Worm (Caenorhabditis elegans): ENCODE measurements around the gene clec-174.

clec-174 gene

DNA sequence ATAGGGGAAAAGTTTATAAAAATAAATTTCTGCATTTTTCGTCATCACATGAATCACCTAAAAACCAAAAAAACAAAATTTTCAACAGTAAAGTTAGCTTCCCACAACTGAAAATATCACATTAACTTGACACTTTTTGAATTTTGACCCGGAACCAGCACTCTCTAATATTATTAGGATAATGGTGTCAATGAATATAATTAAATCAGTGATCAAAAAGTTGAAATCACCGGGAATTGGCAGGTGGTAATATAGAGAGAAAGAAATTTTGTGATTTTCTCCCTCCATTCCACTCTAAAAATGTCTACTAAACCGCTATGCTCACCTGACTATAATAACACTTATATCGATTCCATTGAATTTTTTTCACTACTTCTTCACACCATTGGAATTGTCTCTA is 38.0 kb upstream of the clec-174 start, which contains the start of gene srh-222:
Gene srh-222, plus strand, starts transcription at position 301 of the 400 bp plus-strand sequence.
- TF ChIP-seq daf-8 (GFP tag; IDR thresholded peaks at IDR 0.05) (no peak), nhr-48 (tag; optimal IDR thresholded peaks at IDR 0.05) (no peak), daf-19 (GFP tag; conservative IDR thresholded peaks at IDR 0.05) (no peak)

DNA sequence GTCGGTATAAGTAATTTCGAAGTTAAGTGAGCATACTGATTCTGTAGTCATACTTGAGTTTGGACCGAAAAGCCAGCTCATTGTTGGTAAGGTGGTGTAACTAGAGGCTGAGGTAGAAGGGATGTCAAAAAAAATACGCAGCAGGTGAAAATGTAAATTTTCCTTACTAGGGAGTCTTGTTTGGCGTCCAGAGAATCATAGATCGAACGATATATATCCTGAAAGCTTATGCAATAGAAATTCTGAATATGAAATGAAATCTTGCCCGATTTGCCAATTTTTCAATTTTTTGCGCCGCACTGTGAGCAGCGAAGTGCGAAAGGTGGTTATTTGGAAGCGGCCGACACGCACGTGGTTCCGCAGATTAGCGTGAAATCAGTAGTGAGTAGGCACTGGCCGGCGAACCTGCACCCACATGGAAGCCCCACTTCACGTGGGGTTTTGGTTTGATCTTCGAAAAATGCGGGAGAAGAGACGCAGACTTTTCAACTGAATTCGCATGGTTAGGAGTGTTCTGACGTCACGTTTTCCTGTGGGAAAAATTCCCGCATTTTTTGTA is 36.5 kb upstream of the clec-174 start, which contains the start of gene srh-220:
Gene srh-220, minus strand, starts transcription at position 51 of the 559 bp plus-strand sequence.
- TF ChIP-seq F26F4.8 (GFP tag; conservative IDR thresholded peaks at IDR 0.05) = 0 out of 2 replicates have a peak, but pooled peaks have one; percentile 51
- no peak for TF ChIP-seq set-16 (GFP tag; IDR thresholded peaks at IDR 0.05)

DNA sequence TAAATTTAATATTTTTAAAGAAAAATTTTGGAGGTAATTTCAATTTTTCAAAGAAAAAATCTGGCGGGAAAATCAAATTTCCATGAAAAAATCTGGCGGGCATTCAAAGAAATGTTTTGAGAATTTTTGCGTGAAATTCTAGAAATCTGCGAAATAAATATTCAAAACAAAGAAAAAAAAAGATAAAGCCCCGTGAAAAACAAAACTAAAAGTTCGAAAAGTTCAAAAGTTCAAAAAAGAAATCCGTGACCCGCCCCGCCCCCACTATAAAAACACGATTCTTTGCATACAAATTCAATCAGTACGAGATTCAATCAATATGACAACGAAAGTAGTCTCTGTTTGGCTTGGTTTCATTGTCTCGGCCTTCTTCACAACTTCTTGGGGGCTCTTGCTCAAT is 31.5 kb upstream of the clec-174 start, which contains the start of gene clec-79:
Gene clec-79, plus strand, starts transcription at position 301 of the 400 bp plus-strand sequence.
- TF ChIP-seq dmd-9 (GFP tag; IDR thresholded peaks at IDR 0.05) = no peak
- TF ChIP-seq D1046.2 (GFP tag; IDR thresholded peaks at IDR 0.05) = no peak
- no peak for TF ChIP-seq nhr-42 (GFP tag; IDR thresholded peaks at IDR 0.05)
- TF ChIP-seq nhr-10 (tag; optimal IDR thresholded peaks at IDR 0.05) = no peak
- no peak for TF ChIP-seq daf-12 (tag; optimal IDR thresholded peaks at IDR 0.05)
- no peak for TF ChIP-seq F26F4.8 (GFP tag; conservative IDR thresholded peaks at IDR 0.05)
- no peak for TF ChIP-seq lin-29 (GFP tag; IDR thresholded peaks at IDR 0.05)
- TF ChIP-seq ceh-28 (tag; optimal IDR thresholded peaks at IDR 0.05) = no peak
- TF ChIP-seq jun-1 (tag; optimal IDR thresholded peaks at IDR 0.05) = no peak
- no peak for TF ChIP-seq madf-5 (GFP tag; IDR thresholded peaks at IDR 0.05)
- no peak for TF ChIP-seq attf-4 (tag; optimal IDR thresholded peaks at IDR 0.05)
- TF ChIP-seq egl-43 (GFP tag; IDR thresholded peaks at IDR 0.05) = no peak
- TF ChIP-seq nhr-237 (tag; optimal IDR thresholded peaks at IDR 0.05) = no peak
- TF ChIP-seq ZK337.2 (GFP tag; IDR thresholded peaks at IDR 0.05) = no peak
- TF ChIP-seq snpc-1.2 (GFP tag; IDR thresholded peaks at IDR 0.05) = no peak
- TF ChIP-seq T26A8.4 (GFP tag; IDR thresholded peaks at IDR 0.05) = no peak
- TF ChIP-seq mep-1 (tag; optimal IDR thresholded peaks at IDR 0.05) = no peak
- no peak for TF ChIP-seq saeg-2 (GFP tag; IDR thresholded peaks at IDR 0.05)

DNA sequence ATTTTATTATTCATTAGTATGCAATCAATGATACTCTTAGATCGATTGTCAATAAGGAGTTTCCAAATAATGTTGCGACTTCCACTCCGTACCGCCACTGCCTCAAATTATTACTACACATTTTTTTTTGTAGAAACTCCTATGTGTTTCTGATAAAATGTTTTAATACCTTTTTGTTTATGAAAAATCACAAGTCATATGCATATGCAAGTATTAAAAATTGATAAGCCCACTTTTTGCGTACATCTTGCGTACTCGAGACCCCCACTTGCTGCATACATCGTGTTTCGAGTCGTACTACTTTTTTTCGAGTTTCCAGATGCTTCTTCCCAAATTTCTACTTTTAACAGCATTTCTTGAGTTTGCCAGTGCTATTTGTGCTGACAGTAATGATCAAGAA is 23.5 kb upstream of the clec-174 start, which contains the start of gene clec-76:
Gene clec-76, plus strand, starts transcription at position 234 of the 400 bp plus-strand sequence.
- TF ChIP-seq daf-16 (GFP tag; optimal IDR thresholded peaks at IDR 0.05) = no peak
- TF ChIP-seq daf-16 (tag; optimal IDR thresholded peaks at IDR 0.05) = peak; percentile 51
- peak; percentile 74 for TF ChIP-seq nhr-28 (tag; optimal IDR thresholded peaks at IDR 0.05)
- peak; percentile 58 for TF ChIP-seq nhr-77 (tag; optimal IDR thresholded peaks at IDR 0.05)
- peak; percentile 3 for TF ChIP-seq pqm-1 (tag; optimal IDR thresholded peaks at IDR 0.05)
- no peak for TF ChIP-seq spr-1 (tag; optimal IDR thresholded peaks at IDR 0.05)
- no peak for TF ChIP-seq nhr-42 (GFP tag; IDR thresholded peaks at IDR 0.05)
- TF ChIP-seq dmd-6 (GFP tag; IDR thresholded peaks at IDR 0.05) = peak; percentile 36; the same call in 1 of the 2 replicates

DNA sequence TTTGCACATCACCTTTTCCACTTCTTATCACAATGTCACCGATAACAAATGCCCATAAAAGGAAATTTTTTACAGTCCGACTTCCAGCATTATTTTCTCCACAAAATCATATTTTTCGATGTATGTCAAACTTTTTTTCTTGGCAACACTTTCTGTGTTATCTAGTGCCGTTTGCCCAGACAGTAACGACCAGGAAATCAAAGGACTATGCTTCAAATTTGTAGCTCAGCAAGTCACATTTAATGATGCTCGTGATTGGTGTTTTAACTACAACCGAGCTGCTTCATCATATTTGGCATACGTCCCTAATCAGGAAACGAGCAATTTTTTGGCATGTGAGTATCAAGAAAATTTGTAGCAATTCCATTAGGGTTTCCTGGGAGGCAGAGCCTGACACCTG is 22.0 kb upstream of the clec-174 start:
- TF ChIP-seq nhr-41 (GFP tag; IDR thresholded peaks at IDR 0.05) (no peak), hlh-30 (tag; optimal IDR thresholded peaks at IDR 0.05; ENCODE audit: insufficient read depth) (peak; percentile 9), nhr-28 (tag; optimal IDR thresholded peaks at IDR 0.05) (peak; percentile 64), dmd-6 (GFP tag; IDR thresholded peaks at IDR 0.05) (peak; percentile 22; the same call in 1 of the 2 replicates)

DNA sequence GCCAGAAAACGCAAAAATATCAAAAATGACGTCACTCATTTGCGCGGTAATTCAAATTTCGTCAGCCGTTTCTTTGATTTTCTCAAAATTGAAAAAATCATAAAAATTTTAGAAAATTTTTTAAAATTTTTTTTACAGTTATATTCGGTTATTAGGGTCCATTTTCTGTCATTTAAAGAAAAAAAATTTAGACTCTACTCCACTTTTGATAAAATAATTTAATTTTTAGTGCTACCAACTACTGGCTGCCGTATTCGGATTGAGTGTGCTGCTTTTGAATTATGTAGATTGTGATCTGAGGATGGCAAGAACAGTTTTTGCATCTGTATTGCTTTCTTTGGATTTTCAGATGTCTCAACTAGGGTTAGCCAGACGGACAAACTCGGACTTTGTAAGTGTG is 21.1 kb upstream of the clec-174 start, which contains the start of gene Y46C8AM.1:
Gene Y46C8AM.1, plus strand, starts transcription at position 301 of the 400 bp plus-strand sequence.
- TF ChIP-seq Y48G9A.11 (GFP tag; IDR thresholded peaks at IDR 0.05) = no peak
- TF ChIP-seq ces-1 (GFP tag; optimal IDR thresholded peaks at IDR 0.05) = no peak
- no peak for TF ChIP-seq Y5F2A.4 (GFP tag; optimal IDR thresholded peaks at IDR 0.05)
